Worm (Caenorhabditis elegans): ENCODE data around the gene lin-2.

ce11 chrX:12352872-12353271 is 61.0 kb downstream of the lin-2 start, which contains the start of gene F42F12.4:
- TF ChIP-seq unc-62 (GFP tag; optimal IDR thresholded peaks at IDR 0.05) (no peak), mls-2 (tag; optimal IDR thresholded peaks at IDR 0.05) (no peak), lin-13 (tag; optimal IDR thresholded peaks at IDR 0.05) (no peak), nhr-237 (tag; optimal IDR thresholded peaks at IDR 0.05) (no peak), snpc-4 (tag; optimal IDR thresholded peaks at IDR 0.05) (no peak), nhr-12 (tag; optimal IDR thresholded peaks at IDR 0.05) (no peak), unc-39 (tag; optimal IDR thresholded peaks at IDR 0.05) (no peak), blmp-1 (tag; optimal IDR thresholded peaks at IDR 0.05) (no peak), lsy-2 (tag; optimal IDR thresholded peaks at IDR 0.05) (no peak), flh-1 (GFP tag; optimal IDR thresholded peaks at IDR 0.05) (no peak), ztf-11 (tag; optimal IDR thresholded peaks at IDR 0.05) (no peak)

Data from whole organism, mixed stage, embryonic.